Worm (Caenorhabditis elegans) whole organism, early embryonic: ENCODE measurements around the gene F09E5.7.

Experiments
- B0310.2 ChIP-seq: sonication (generic microtip); optimal IDR thresholded peaks from 2 replicates; lab custom pipeline; 2016; ENCODE audit warnings: mild to moderate bottlenecking, missing genetic modification characterization, missing compliant biosample characterization
- F13C5.2 ChIP-seq: sonication (generic microtip); optimal IDR thresholded peaks from 2 replicates; lab custom pipeline; 2017; ENCODE audit warnings: mild to moderate bottlenecking, missing genetic modification characterization, inconsistent platforms, missing compliant biosample characterization
- aly-1 ChIP-seq: sonication (generic microtip); optimal IDR thresholded peaks from 2 replicates; lab custom pipeline; 2016; ENCODE audit warnings: missing genetic modification characterization, missing compliant biosample characterization
- ama-1 ChIP-seq: fragments of 150-350 bp; optimal IDR thresholded peaks from 2 replicates; lab custom pipeline; 2014
- ceh-36 ChIP-seq: sonication (generic microtip); optimal IDR thresholded peaks from 2 replicates; lab custom pipeline; 2016; ENCODE audit warnings: missing genetic modification characterization, inconsistent platforms, missing compliant biosample characterization
- ets-7 ChIP-seq: sonication (generic microtip); optimal IDR thresholded peaks from 2 replicates; lab custom pipeline; 2016; ENCODE audit warnings: missing genotype, missing genetic modification characterization, missing compliant biosample characterization
- flt-1 ChIP-seq: fragments of 200-800 bp; sonication (Bioruptor generic); IDR thresholded peaks from 2 replicates; pipeline ENCODE4 v1.3.6; 2022; ENCODE audit warnings: missing genetic modification characterization, missing compliant biosample characterization
- hmbx-1 ChIP-seq: sonication (generic microtip); optimal IDR thresholded peaks from 2 replicates; lab custom pipeline; 2016; ENCODE audit warnings: mild to moderate bottlenecking, missing genetic modification characterization, missing compliant biosample characterization
- hmg-4 ChIP-seq: fragments of 200-800 bp; sonication (Bioruptor generic); optimal IDR thresholded peaks from 2 replicates; lab custom pipeline; 2018; ENCODE audit warnings: mild to moderate bottlenecking, missing genetic modification characterization, missing compliant biosample characterization
- pes-1 ChIP-seq: fragments of 200-800 bp; sonication (Bioruptor generic); IDR thresholded peaks from 2 replicates; pipeline ENCODE4 v1.3.6; 2022; ENCODE audit warnings: missing genetic modification reagents, missing genetic modification characterization, missing compliant biosample characterization
- sea-1 ChIP-seq: fragments of 200-800 bp; sonication (Bioruptor generic); conservative IDR thresholded peaks from 2 replicates; pipeline ENCODE4 v1.3.6; 2022; ENCODE audit warnings: missing genetic modification characterization, missing compliant biosample characterization
- tbx-11 ChIP-seq: fragments of 200-800 bp; sonication (Bioruptor generic); IDR thresholded peaks from 2 replicates; pipeline ENCODE4 v1.3.6; 2022; ENCODE audit warnings: missing genetic modification characterization, missing compliant biosample characterization
- tbx-37 ChIP-seq: fragments of 200-800 bp; sonication (Bioruptor generic); conservative IDR thresholded peaks from 2 replicates; pipeline ENCODE4 v1.3.6; 2022; ENCODE audit warnings: missing genetic modification reagents, missing genetic modification characterization, missing compliant biosample characterization

ce11 chrII:5358137-5358745, 6.3 kb downstream of the F09E5.7 start, which contains the start of the genes F09E5.11 and bmy-1:
- TF ChIP-seq ama-1 (lab: Kevin White, UChicago) (no peak), flt-1 (0 out of 2 replicates have a peak, but pooled peaks have one; percentile 11), B0310.2 (tag; lab: Kevin White, UChicago) (no peak), F13C5.2 (peak; percentile 61), aly-1 (tag; lab: Kevin White, UChicago) (no peak), tbx-37 (GFP tag; lab: Robert Waterston, UW) (peak; percentile 79), tbx-11 (GFP tag; lab: Robert Waterston, UW) (0 out of 2 replicates have a peak, but pooled peaks have one; percentile 42), ets-7 (tag; lab: Kevin White, UChicago) (peak; percentile 23), ceh-36 (no peak), pes-1 (GFP tag; lab: Robert Waterston, UW) (peak; percentile 74), sea-1 (GFP tag; lab: Robert Waterston, UW) (0 out of 2 replicates have a peak, but pooled peaks have one; percentile 23), hmg-4 (GFP tag; lab: Kevin White, UChicago) (peak; percentile 74), hmbx-1 (tag; lab: Kevin White, UChicago) (no peak)
